Fruit fly (Drosophila melanogaster) whole organism, wandering third instar larva: Measurements from ENCODE around the gene SelT.

ENCODE experiments used
- Abd-B ChIP-seq: fragments of >200 bp; optimal IDR thresholded peaks from 2 replicates; lab custom pipeline; 2017; ENCODE audit warnings: missing biosample characterization, missing genetic modification characterization
- CG32264 ChIP-seq: fragments of 200-800 bp; sonication (Bioruptor generic); optimal IDR thresholded peaks from 2 replicates; lab custom pipeline; 2016; ENCODE audit warnings: missing biosample characterization, missing genetic modification characterization
- CG9705 ChIP-seq: fragments of 200-800 bp; sonication (Bioruptor generic); optimal IDR thresholded peaks from 2 replicates; lab custom pipeline; 2018; ENCODE audit warnings: missing biosample characterization, mild to moderate bottlenecking, missing genetic modification characterization
- CrebA ChIP-seq: fragments of 200-800 bp; sonication (Bioruptor generic); optimal IDR thresholded peaks from 2 replicates; lab custom pipeline; 2016; ENCODE audit warnings: missing biosample characterization, mild to moderate bottlenecking, missing genetic modification characterization, borderline replicate concordance
- Dfd ChIP-seq: fragments of >200 bp; optimal IDR thresholded peaks from 2 replicates; lab custom pipeline; 2017; ENCODE audit warnings: missing biosample characterization, missing genetic modification characterization
- Dif ChIP-seq: fragments of 200-275, 200-300 bp; sonication (Bioruptor generic); optimal IDR thresholded peaks from 2 replicates; lab custom pipeline; 2018; ENCODE audit warnings: missing biosample characterization, missing genetic modification characterization; ENCODE audit not compliant: partially characterized antibody
- GATAd ChIP-seq: sonication (Bioruptor generic); optimal IDR thresholded peaks from 2 replicates; lab custom pipeline; 2016; ENCODE audit warnings: missing biosample characterization, missing genetic modification characterization
- HLH106 ChIP-seq: fragments of 200-800 bp; optimal IDR thresholded peaks from 3 replicates; lab custom pipeline; 2019; ENCODE audit warnings: missing biosample characterization, mild to moderate bottlenecking, missing genetic modification characterization, moderate library complexity
- Hnf4 ChIP-seq: fragments of 200-800 bp; sonication (Bioruptor generic); optimal IDR thresholded peaks from 2 replicates; lab custom pipeline; 2016; ENCODE audit warnings: missing biosample characterization, mild to moderate bottlenecking, missing genetic modification characterization
- Hr78 ChIP-seq: fragments of >200 bp; optimal IDR thresholded peaks from 2 replicates; lab custom pipeline; 2017; ENCODE audit warnings: missing biosample characterization, missing genetic modification characterization
- Hr83 ChIP-seq: fragments of 200-300 bp; sonication (Bioruptor generic); optimal IDR thresholded peaks from 2 replicates; lab custom pipeline; 2016; ENCODE audit warnings: missing biosample characterization, mild to moderate bottlenecking, missing genetic modification characterization, moderate library complexity; ENCODE audit not compliant: poor library complexity, severe bottlenecking
- Jra ChIP-seq: sonication (Bioruptor generic); optimal IDR thresholded peaks from 2 replicates; lab custom pipeline; 2016; ENCODE audit warnings: missing biosample characterization, missing genetic modification characterization
- Mio ChIP-seq: sonication (Bioruptor generic); optimal IDR thresholded peaks from 2 replicates; lab custom pipeline; 2016; ENCODE audit warnings: missing biosample characterization, missing genetic modification characterization
- Myc ChIP-seq: fragments of >200 bp; optimal IDR thresholded peaks from 2 replicates; lab custom pipeline; 2017
- N ChIP-seq: fragments of >200 bp; optimal IDR thresholded peaks from 2 replicates; lab custom pipeline; 2018; ENCODE audit warnings: missing biosample characterization, missing external identifiers, missing genetic modification characterization
- OdsH ChIP-seq: fragments of 200-800 bp; sonication (Bioruptor generic); optimal IDR thresholded peaks from 2 replicates; lab custom pipeline; 2016; ENCODE audit warnings: missing biosample characterization, mild to moderate bottlenecking, missing genetic modification characterization
- Rel ChIP-seq, 2 experiments: fragments of 200-800 bp; sonication (Bioruptor generic) in 1 of 2; optimal IDR thresholded peaks; 2 replicates in 1 of 2; 3 replicates in 1 of 2; lab custom pipeline; 2016 to 2019; ENCODE audit warnings: mild to moderate bottlenecking in 2 of 2, missing biosample characterization in 2 of 2, missing genetic modification characterization in 2 of 2, moderate library complexity in 1 of 2
- Sp1 ChIP-seq: fragments of 200-800 bp; sonication (Bioruptor generic); optimal IDR thresholded peaks from 3 replicates; lab custom pipeline; 2019; ENCODE audit warnings: missing biosample characterization, mild to moderate bottlenecking, missing genetic modification characterization, moderate library complexity
- Vsx2 ChIP-seq: fragments of 200-300, 225-300 bp; sonication (Bioruptor generic); optimal IDR thresholded peaks from 2 replicates; lab custom pipeline; 2018; ENCODE audit warnings: missing biosample characterization, missing genetic modification characterization; ENCODE audit not compliant: partially characterized antibody
- br ChIP-seq: fragments of 200-800 bp; sonication (Bioruptor generic); optimal IDR thresholded peaks from 2 replicates; lab custom pipeline; 2016; ENCODE audit warnings: missing biosample characterization, missing genetic modification characterization
- brk ChIP-seq: fragments of 200-800 bp; sonication (Bioruptor generic); optimal IDR thresholded peaks from 2 replicates; lab custom pipeline; 2016; ENCODE audit warnings: missing biosample characterization, mild to moderate bottlenecking, missing genetic modification characterization
- dl ChIP-seq, 2 experiments: fragments of 175-275, 200-275 bp in 1 of 2; fragments of 200-275 bp in 1 of 2; sonication (Bioruptor generic); optimal IDR thresholded peaks; lab custom pipeline; 2018; ENCODE audit warnings: mild to moderate bottlenecking in 2 of 2, missing biosample characterization in 2 of 2, missing genetic modification characterization in 2 of 2, moderate library complexity in 2 of 2; ENCODE audit not compliant: partially characterized antibody in 2 of 2, insufficient read depth in 1 of 2
- dmrt93B ChIP-seq: fragments of 200-800 bp; sonication (Bioruptor generic); optimal IDR thresholded peaks from 2 replicates; lab custom pipeline; 2018; ENCODE audit warnings: missing biosample characterization, mild to moderate bottlenecking, missing genetic modification characterization
- dsf ChIP-seq: sonication (Bioruptor generic); optimal IDR thresholded peaks from 2 replicates; lab custom pipeline; 2016; ENCODE audit warnings: missing biosample characterization, missing genetic modification characterization, borderline replicate concordance
- ey ChIP-seq: fragments of 200-800 bp; sonication (Bioruptor generic); optimal IDR thresholded peaks from 2 replicates; lab custom pipeline; 2016; ENCODE audit warnings: missing biosample characterization, missing genetic modification characterization
- foxo ChIP-seq, 2 experiments: fragments of 200-800 bp; sonication (Bioruptor generic); optimal IDR thresholded peaks; 2 replicates in 1 of 2; 3 replicates in 1 of 2; lab custom pipeline; 2016 to 2017; ENCODE audit warnings: missing biosample characterization in 2 of 2, missing genetic modification characterization in 2 of 2
- fru ChIP-seq: fragments of 200-800 bp; sonication (Bioruptor generic); optimal IDR thresholded peaks from 3 replicates; lab custom pipeline; 2016; ENCODE audit warnings: missing biosample characterization, mild to moderate bottlenecking, missing genetic modification characterization
- h ChIP-seq: fragments of 200-800 bp; sonication (Bioruptor generic); optimal IDR thresholded peaks from 3 replicates; lab custom pipeline; 2016; ENCODE audit warnings: missing biosample characterization, mild to moderate bottlenecking, missing genetic modification characterization
- jim ChIP-seq: fragments of 175-275, 200-325 bp; sonication (Bioruptor generic); optimal IDR thresholded peaks from 2 replicates; lab custom pipeline; 2016; ENCODE audit warnings: missing biosample characterization, mild to moderate bottlenecking, missing genetic modification characterization
- lola ChIP-seq: fragments of >200 bp; optimal IDR thresholded peaks from 2 replicates; lab custom pipeline; 2017; ENCODE audit warnings: missing biosample characterization, missing genetic modification characterization
- pan ChIP-seq: fragments of >200 bp; optimal IDR thresholded peaks from 2 replicates; lab custom pipeline; 2017
- psq ChIP-seq: fragments of 200-800 bp; sonication (Bioruptor generic); optimal IDR thresholded peaks from 3 replicates; lab custom pipeline; 2017; ENCODE audit warnings: missing biosample characterization, mild to moderate bottlenecking, missing genetic modification characterization, moderate library complexity
- rgr ChIP-seq: fragments of 200-800 bp; sonication (Bioruptor generic); optimal IDR thresholded peaks from 3 replicates; lab custom pipeline; 2016; ENCODE audit warnings: missing biosample characterization, mild to moderate bottlenecking, missing genetic modification characterization
- sage ChIP-seq: fragments of 200-800 bp; sonication (Bioruptor generic); optimal IDR thresholded peaks from 2 replicates; lab custom pipeline; 2016; ENCODE audit warnings: missing biosample characterization, mild to moderate bottlenecking, missing genetic modification characterization
- sv ChIP-seq: fragments of 200-800 bp; sonication (Bioruptor generic); optimal IDR thresholded peaks from 3 replicates; lab custom pipeline; 2016; ENCODE audit warnings: missing biosample characterization, missing genetic modification characterization
- tai ChIP-seq: sonication (Bioruptor generic); optimal IDR thresholded peaks from 2 replicates; lab custom pipeline; 2016; ENCODE audit warnings: missing biosample characterization, missing genetic modification characterization
- usp ChIP-seq: fragments of >200 bp; optimal IDR thresholded peaks from 2 replicates; lab custom pipeline; 2017; ENCODE audit warnings: missing biosample characterization, missing genetic modification characterization
- woc ChIP-seq: sonication (Bioruptor generic); optimal IDR thresholded peaks from 2 replicates; lab custom pipeline; 2016; ENCODE audit warnings: missing biosample characterization, mild to moderate bottlenecking, missing genetic modification characterization

Gene SelT

DNA sequence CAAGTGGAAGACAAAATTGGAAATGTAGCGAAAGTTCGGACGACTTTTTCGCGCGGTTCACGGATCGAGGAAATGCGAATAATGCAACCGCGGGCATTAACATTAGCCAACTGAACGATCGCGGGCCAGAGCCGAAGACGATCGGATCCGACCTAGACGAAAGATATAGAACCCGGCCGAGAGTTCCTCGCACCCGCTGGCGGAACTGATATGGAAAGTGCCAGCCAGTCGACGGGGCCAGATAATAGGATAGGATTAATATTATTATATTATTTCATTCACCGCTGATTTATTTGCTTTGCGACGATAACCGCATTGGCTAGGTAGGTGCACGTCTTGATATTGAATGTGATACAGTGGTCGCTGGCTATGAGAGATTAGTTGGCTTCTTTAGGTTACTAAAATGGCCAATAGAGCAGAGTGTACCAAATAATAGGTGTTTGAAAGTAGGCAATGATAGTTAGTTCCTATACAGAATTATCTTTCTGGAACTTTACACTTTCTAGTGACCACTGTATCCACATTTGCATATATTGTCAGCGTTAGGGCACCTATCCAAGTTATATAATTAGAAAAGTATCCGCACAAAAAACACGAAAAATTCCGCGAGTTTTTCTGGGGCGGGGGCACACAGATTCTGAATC, 11.2 kb upstream of the SelT start (continued):
- TF ChIP-seq Dfd: no peak
- TF ChIP-seq GATAd (GFP tag; lab: Kevin White, UChicago): no peak
- no peak for TF ChIP-seq woc (GFP tag; lab: Kevin White, UChicago)
- no peak for TF ChIP-seq Dif
- peak; percentile 75 for TF ChIP-seq Hnf4 (GFP tag; lab: Kevin White, UChicago)
- peak; percentile 44 for TF ChIP-seq CrebA (GFP tag; lab: Kevin White, UChicago)

DNA sequence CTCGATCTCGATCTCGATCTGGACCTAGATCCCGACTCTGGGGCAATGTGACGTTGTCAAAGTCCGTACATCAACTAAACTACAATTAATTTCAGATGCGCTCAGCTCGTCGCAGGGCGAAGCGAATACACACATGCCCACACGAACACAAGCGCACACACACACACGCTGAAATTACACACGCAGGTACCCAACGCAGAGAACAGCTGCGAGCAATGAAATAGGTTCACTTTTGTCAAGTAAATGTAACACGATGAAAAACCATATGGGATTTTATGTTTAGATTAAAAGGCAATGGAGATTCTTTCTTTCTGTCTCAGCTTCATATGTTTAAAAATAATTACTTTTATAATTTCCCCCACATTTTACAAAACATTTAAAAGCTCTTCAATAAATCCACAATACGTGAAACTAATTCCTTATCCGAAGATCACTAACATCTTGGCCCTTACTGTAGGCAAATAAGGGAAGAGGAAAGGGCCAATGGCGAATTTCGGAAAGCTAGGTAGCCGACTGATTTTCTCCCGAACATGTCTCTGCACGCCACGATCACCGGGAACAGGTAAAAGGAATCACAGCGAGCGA, 10.3 kb upstream of the SelT start:
- TF ChIP-seq Abd-B (GFP tag; lab: Kevin White, UChicago): no peak
- peak; percentile 84 for TF ChIP-seq tai (GFP tag; lab: Kevin White, UChicago)
- TF ChIP-seq dl (GFP tag; optimal IDR thresholded peaks at IDR 0.05; lab: Kevin White, UChicago; ENCODE audit: insufficient read depth in 1 of 2, partially characterized antibody in 2 of 2): no peak
- TF ChIP-seq dmrt93B (GFP tag; lab: Kevin White, UChicago): peak; percentile 73
- TF ChIP-seq Myc (lab: Kevin White, UChicago): no peak
- TF ChIP-seq psq (GFP tag; lab: Kevin White, UChicago): peak; percentile 89
- peak; percentile 88 for TF ChIP-seq OdsH (GFP tag; lab: Kevin White, UChicago)
- TF ChIP-seq HLH106 (tag; lab: Kevin White, UChicago): peak; percentile 89
- TF ChIP-seq Vsx2 (GFP tag; lab: Kevin White, UChicago): no peak
- TF ChIP-seq Hr83 (GFP tag; lab: Kevin White, UChicago): no peak
- peak; percentile 64 for TF ChIP-seq sv (GFP tag; lab: Kevin White, UChicago)
- peak; percentile 95 for TF ChIP-seq fru (GFP tag; lab: Kevin White, UChicago)
- peak; percentile 21 for TF ChIP-seq Dif
- no peak for TF ChIP-seq usp (GFP tag; lab: Kevin White, UChicago)
- TF ChIP-seq Mio: peak; percentile 6
- peak; percentile 85 for TF ChIP-seq rgr (GFP tag; lab: Kevin White, UChicago)
- no peak for TF ChIP-seq N
- TF ChIP-seq h (GFP tag; lab: Kevin White, UChicago): peak; percentile 92
- TF ChIP-seq dsf (GFP tag; lab: Kevin White, UChicago): peak; percentile 51
- TF ChIP-seq Rel (GFP tag; optimal IDR thresholded peaks at IDR 0.05; lab: Kevin White, UChicago): peak; percentile 63
- peak; percentile 62 for TF ChIP-seq Rel (tag; optimal IDR thresholded peaks at IDR 0.05; lab: Kevin White, UChicago)
- no peak for TF ChIP-seq Hr78 (GFP tag; lab: Kevin White, UChicago)
- no peak for TF ChIP-seq jim (GFP tag; lab: Kevin White, UChicago)
- TF ChIP-seq pan (lab: Kevin White, UChicago): no peak
- peak; percentile 82 for TF ChIP-seq Jra (GFP tag; lab: Kevin White, UChicago)
- TF ChIP-seq ey (GFP tag; lab: Kevin White, UChicago): peak; percentile 91
- peak; percentile 93 for TF ChIP-seq br (GFP tag; lab: Kevin White, UChicago)
- no peak for TF ChIP-seq CrebA (GFP tag; lab: Kevin White, UChicago)
- TF ChIP-seq brk (GFP tag; lab: Kevin White, UChicago): peak; percentile 71
- TF ChIP-seq lola (GFP tag; lab: Kevin White, UChicago): no peak
- TF ChIP-seq Dfd: no peak
- peak; percentile 96 for TF ChIP-seq woc (GFP tag; lab: Kevin White, UChicago)
- peak; percentile 76 for TF ChIP-seq CG9705 (GFP tag; lab: Kevin White, UChicago)
- peak; percentile 76 for TF ChIP-seq CG32264 (GFP tag; lab: Kevin White, UChicago)
- TF ChIP-seq Hnf4 (GFP tag; lab: Kevin White, UChicago): peak; percentile 85
- TF ChIP-seq sage (GFP tag; lab: Kevin White, UChicago): peak; percentile 69
- TF ChIP-seq GATAd (GFP tag; lab: Kevin White, UChicago): no peak
- TF ChIP-seq foxo (GFP tag; optimal IDR thresholded peaks at IDR 0.05; lab: Kevin White, UChicago): peak; percentile 52 to 88
- peak; percentile 96 for TF ChIP-seq Sp1 (GFP tag; lab: Kevin White, UChicago)
